Fruit fly (Drosophila melanogaster) whole organism, wandering third instar larva: ENCODE data around the gene CG33253.
A peak's percentile ranks its signal among the peaks of the same experiment; 100 is the strongest.

ENCODE experiments used
- Abd-B ChIP-seq: fragments of >200 bp; optimal IDR thresholded peaks from 2 replicates; lab custom pipeline; 2017; ENCODE audit warnings: missing biosample characterization, missing genetic modification characterization
- CG32264 ChIP-seq: fragments of 200-800 bp; sonication (Bioruptor generic); optimal IDR thresholded peaks from 2 replicates; lab custom pipeline; 2016; ENCODE audit warnings: missing biosample characterization, missing genetic modification characterization
- CG9705 ChIP-seq: fragments of 200-800 bp; sonication (Bioruptor generic); optimal IDR thresholded peaks from 2 replicates; lab custom pipeline; 2018; ENCODE audit warnings: missing biosample characterization, mild to moderate bottlenecking, missing genetic modification characterization
- CrebA ChIP-seq: fragments of 200-800 bp; sonication (Bioruptor generic); optimal IDR thresholded peaks from 2 replicates; lab custom pipeline; 2016; ENCODE audit warnings: missing biosample characterization, mild to moderate bottlenecking, missing genetic modification characterization, borderline replicate concordance
- Dfd ChIP-seq: fragments of >200 bp; optimal IDR thresholded peaks from 2 replicates; lab custom pipeline; 2017; ENCODE audit warnings: missing biosample characterization, missing genetic modification characterization
- Dif ChIP-seq: fragments of 200-275, 200-300 bp; sonication (Bioruptor generic); optimal IDR thresholded peaks from 2 replicates; lab custom pipeline; 2018; ENCODE audit warnings: missing biosample characterization, missing genetic modification characterization; ENCODE audit not compliant: partially characterized antibody
- GATAd ChIP-seq: sonication (Bioruptor generic); optimal IDR thresholded peaks from 2 replicates; lab custom pipeline; 2016; ENCODE audit warnings: missing biosample characterization, missing genetic modification characterization
- HLH106 ChIP-seq: fragments of 200-800 bp; optimal IDR thresholded peaks from 3 replicates; lab custom pipeline; 2019; ENCODE audit warnings: missing biosample characterization, mild to moderate bottlenecking, missing genetic modification characterization, moderate library complexity
- Hnf4 ChIP-seq: fragments of 200-800 bp; sonication (Bioruptor generic); optimal IDR thresholded peaks from 2 replicates; lab custom pipeline; 2016; ENCODE audit warnings: missing biosample characterization, mild to moderate bottlenecking, missing genetic modification characterization
- Hr78 ChIP-seq: fragments of >200 bp; optimal IDR thresholded peaks from 2 replicates; lab custom pipeline; 2017; ENCODE audit warnings: missing biosample characterization, missing genetic modification characterization
- Hr83 ChIP-seq: fragments of 200-300 bp; sonication (Bioruptor generic); optimal IDR thresholded peaks from 2 replicates; lab custom pipeline; 2016; ENCODE audit warnings: missing biosample characterization, mild to moderate bottlenecking, missing genetic modification characterization, moderate library complexity; ENCODE audit not compliant: poor library complexity, severe bottlenecking
- Jra ChIP-seq: sonication (Bioruptor generic); optimal IDR thresholded peaks from 2 replicates; lab custom pipeline; 2016; ENCODE audit warnings: missing biosample characterization, missing genetic modification characterization
- Mio ChIP-seq: sonication (Bioruptor generic); optimal IDR thresholded peaks from 2 replicates; lab custom pipeline; 2016; ENCODE audit warnings: missing biosample characterization, missing genetic modification characterization
- Myc ChIP-seq: fragments of >200 bp; optimal IDR thresholded peaks from 2 replicates; lab custom pipeline; 2017
- N ChIP-seq: fragments of >200 bp; optimal IDR thresholded peaks from 2 replicates; lab custom pipeline; 2018; ENCODE audit warnings: missing biosample characterization, missing external identifiers, missing genetic modification characterization
- OdsH ChIP-seq: fragments of 200-800 bp; sonication (Bioruptor generic); optimal IDR thresholded peaks from 2 replicates; lab custom pipeline; 2016; ENCODE audit warnings: missing biosample characterization, mild to moderate bottlenecking, missing genetic modification characterization
- Rel ChIP-seq, 2 experiments: fragments of 200-800 bp; sonication (Bioruptor generic) in 1 of 2; optimal IDR thresholded peaks; 2 replicates in 1 of 2; 3 replicates in 1 of 2; lab custom pipeline; 2016 to 2019; ENCODE audit warnings: mild to moderate bottlenecking in 2 of 2, missing biosample characterization in 2 of 2, missing genetic modification characterization in 2 of 2, moderate library complexity in 1 of 2
- Sp1 ChIP-seq: fragments of 200-800 bp; sonication (Bioruptor generic); optimal IDR thresholded peaks from 3 replicates; lab custom pipeline; 2019; ENCODE audit warnings: missing biosample characterization, mild to moderate bottlenecking, missing genetic modification characterization, moderate library complexity
- Vsx2 ChIP-seq: fragments of 200-300, 225-300 bp; sonication (Bioruptor generic); optimal IDR thresholded peaks from 2 replicates; lab custom pipeline; 2018; ENCODE audit warnings: missing biosample characterization, missing genetic modification characterization; ENCODE audit not compliant: partially characterized antibody
- br ChIP-seq: fragments of 200-800 bp; sonication (Bioruptor generic); optimal IDR thresholded peaks from 2 replicates; lab custom pipeline; 2016; ENCODE audit warnings: missing biosample characterization, missing genetic modification characterization
- brk ChIP-seq: fragments of 200-800 bp; sonication (Bioruptor generic); optimal IDR thresholded peaks from 2 replicates; lab custom pipeline; 2016; ENCODE audit warnings: missing biosample characterization, mild to moderate bottlenecking, missing genetic modification characterization
- dl ChIP-seq, 2 experiments: fragments of 175-275, 200-275 bp in 1 of 2; fragments of 200-275 bp in 1 of 2; sonication (Bioruptor generic); optimal IDR thresholded peaks; lab custom pipeline; 2018; ENCODE audit warnings: mild to moderate bottlenecking in 2 of 2, missing biosample characterization in 2 of 2, missing genetic modification characterization in 2 of 2, moderate library complexity in 2 of 2; ENCODE audit not compliant: partially characterized antibody in 2 of 2, insufficient read depth in 1 of 2
- dmrt93B ChIP-seq: fragments of 200-800 bp; sonication (Bioruptor generic); optimal IDR thresholded peaks from 2 replicates; lab custom pipeline; 2018; ENCODE audit warnings: missing biosample characterization, mild to moderate bottlenecking, missing genetic modification characterization
- dsf ChIP-seq: sonication (Bioruptor generic); optimal IDR thresholded peaks from 2 replicates; lab custom pipeline; 2016; ENCODE audit warnings: missing biosample characterization, missing genetic modification characterization, borderline replicate concordance
- ey ChIP-seq: fragments of 200-800 bp; sonication (Bioruptor generic); optimal IDR thresholded peaks from 2 replicates; lab custom pipeline; 2016; ENCODE audit warnings: missing biosample characterization, missing genetic modification characterization
- foxo ChIP-seq, 2 experiments: fragments of 200-800 bp; sonication (Bioruptor generic); optimal IDR thresholded peaks; 2 replicates in 1 of 2; 3 replicates in 1 of 2; lab custom pipeline; 2016 to 2017; ENCODE audit warnings: missing biosample characterization in 2 of 2, missing genetic modification characterization in 2 of 2
- fru ChIP-seq: fragments of 200-800 bp; sonication (Bioruptor generic); optimal IDR thresholded peaks from 3 replicates; lab custom pipeline; 2016; ENCODE audit warnings: missing biosample characterization, mild to moderate bottlenecking, missing genetic modification characterization
- h ChIP-seq: fragments of 200-800 bp; sonication (Bioruptor generic); optimal IDR thresholded peaks from 3 replicates; lab custom pipeline; 2016; ENCODE audit warnings: missing biosample characterization, mild to moderate bottlenecking, missing genetic modification characterization
- jim ChIP-seq: fragments of 175-275, 200-325 bp; sonication (Bioruptor generic); optimal IDR thresholded peaks from 2 replicates; lab custom pipeline; 2016; ENCODE audit warnings: missing biosample characterization, mild to moderate bottlenecking, missing genetic modification characterization
- lola ChIP-seq: fragments of >200 bp; optimal IDR thresholded peaks from 2 replicates; lab custom pipeline; 2017; ENCODE audit warnings: missing biosample characterization, missing genetic modification characterization
- pan ChIP-seq: fragments of >200 bp; optimal IDR thresholded peaks from 2 replicates; lab custom pipeline; 2017
- psq ChIP-seq: fragments of 200-800 bp; sonication (Bioruptor generic); optimal IDR thresholded peaks from 3 replicates; lab custom pipeline; 2017; ENCODE audit warnings: missing biosample characterization, mild to moderate bottlenecking, missing genetic modification characterization, moderate library complexity
- rgr ChIP-seq: fragments of 200-800 bp; sonication (Bioruptor generic); optimal IDR thresholded peaks from 3 replicates; lab custom pipeline; 2016; ENCODE audit warnings: missing biosample characterization, mild to moderate bottlenecking, missing genetic modification characterization
- sage ChIP-seq: fragments of 200-800 bp; sonication (Bioruptor generic); optimal IDR thresholded peaks from 2 replicates; lab custom pipeline; 2016; ENCODE audit warnings: missing biosample characterization, mild to moderate bottlenecking, missing genetic modification characterization
- sv ChIP-seq: fragments of 200-800 bp; sonication (Bioruptor generic); optimal IDR thresholded peaks from 3 replicates; lab custom pipeline; 2016; ENCODE audit warnings: missing biosample characterization, missing genetic modification characterization
- tai ChIP-seq: sonication (Bioruptor generic); optimal IDR thresholded peaks from 2 replicates; lab custom pipeline; 2016; ENCODE audit warnings: missing biosample characterization, missing genetic modification characterization
- usp ChIP-seq: fragments of >200 bp; optimal IDR thresholded peaks from 2 replicates; lab custom pipeline; 2017; ENCODE audit warnings: missing biosample characterization, missing genetic modification characterization
- woc ChIP-seq: sonication (Bioruptor generic); optimal IDR thresholded peaks from 2 replicates; lab custom pipeline; 2016; ENCODE audit warnings: missing biosample characterization, mild to moderate bottlenecking, missing genetic modification characterization

Gene CG33253

dm6 chrX:19174850-19175571 is 8.2 kb upstream of the CG33253 start, which contains the start of gene CG33939:
TSS of gene CG33939 (minus strand) at chrX:19174900.
- no peak for TF ChIP-seq jim
- peak; percentile 77 for TF ChIP-seq Myc (lab: Kevin White, UChicago)
- TF ChIP-seq Hr78, result no peak
- TF ChIP-seq fru (GFP tag; lab: Kevin White, UChicago), result no peak
- TF ChIP-seq Rel (GFP tag; optimal IDR thresholded peaks at IDR 0.05; lab: Kevin White, UChicago), result no peak
- TF ChIP-seq Rel (tag; optimal IDR thresholded peaks at IDR 0.05; lab: Kevin White, UChicago), result peak; percentile 31

dm6 chrX:19179696-19180255 is 3.4 kb upstream of the CG33253 start, which contains the start of the genes CG7556 and CG7453:
TSS of gene CG7556 (minus strand) at chrX:19179830.
TSS of gene CG7453 (plus strand) at chrX:19180173.
- TF ChIP-seq Sp1 (GFP tag; lab: Kevin White, UChicago) (peak; percentile 75), dsf (GFP tag; lab: Kevin White, UChicago) (peak; percentile 62), Abd-B (GFP tag; lab: Kevin White, UChicago) (no peak), Hr83 (GFP tag; lab: Kevin White, UChicago) (no peak), Mio (GFP tag; lab: Kevin White, UChicago) (no peak), dmrt93B (GFP tag; lab: Kevin White, UChicago) (peak; percentile 58), HLH106 (peak; percentile 76), Rel (GFP tag; optimal IDR thresholded peaks at IDR 0.05; lab: Kevin White, UChicago) (no peak), Rel (tag; optimal IDR thresholded peaks at IDR 0.05; lab: Kevin White, UChicago) (peak; percentile 12), OdsH (GFP tag; lab: Kevin White, UChicago) (peak; percentile 59), br (GFP tag; lab: Kevin White, UChicago) (peak; percentile 77), CrebA (GFP tag; lab: Kevin White, UChicago) (no peak), CG32264 (GFP tag; lab: Kevin White, UChicago) (no peak), fru (GFP tag; lab: Kevin White, UChicago) (peak; percentile 82), lola (GFP tag; lab: Kevin White, UChicago) (no peak), Hr78 (no peak), Hnf4 (GFP tag; lab: Kevin White, UChicago) (no peak), jim (no peak), woc (GFP tag; lab: Kevin White, UChicago) (peak; percentile 84), sv (GFP tag; lab: Kevin White, UChicago) (peak; percentile 65), usp (no peak), Jra (peak; percentile 85), rgr (GFP tag; lab: Kevin White, UChicago) (peak; percentile 78), GATAd (peak; percentile 51), Dif (GFP tag; lab: Kevin White, UChicago) (no peak), dl (GFP tag; optimal IDR thresholded peaks at IDR 0.05; lab: Kevin White, UChicago; ENCODE audit: insufficient read depth in 1 of 2, partially characterized antibody in 2 of 2) (no peak), Vsx2 (GFP tag; lab: Kevin White, UChicago) (no peak), h (GFP tag; lab: Kevin White, UChicago) (peak; percentile 82), pan (lab: Kevin White, UChicago) (no peak), CG9705 (peak; percentile 59), N (GFP tag; lab: Kevin White, UChicago) (no peak), foxo (GFP tag; optimal IDR thresholded peaks at IDR 0.05; lab: Kevin White, UChicago) (peak in 1 of 2 experiments; percentile 85), Myc (lab: Kevin White, UChicago) (peak; percentile 87), Dfd (GFP tag; lab: Kevin White, UChicago) (no peak), brk (GFP tag; lab: Kevin White, UChicago) (no peak), psq (peak; percentile 72), tai (no peak), sage (GFP tag; lab: Kevin White, UChicago) (no peak), ey (GFP tag; lab: Kevin White, UChicago) (peak; percentile 78)
